Fruit fly (Drosophila melanogaster) whole organism, embryonic: ENCODE measurements around the gene Tmep.

Experiments used
- Antp ChIP-seq: fragments of 200-800 bp; sonication (Bioruptor generic); optimal IDR thresholded peaks from 3 replicates; lab custom pipeline; 2016; ENCODE audit warnings: missing biosample characterization, missing genetic modification characterization
- Atf3 ChIP-seq: fragments of 200-800 bp; sonication (Bioruptor generic); optimal IDR thresholded peaks from 3 replicates; lab custom pipeline; 2016; ENCODE audit warnings: missing biosample characterization, missing genetic modification characterization
- Bgb ChIP-seq: fragments of 200-800 bp; sonication (Bioruptor generic); IDR thresholded peaks from 2 replicates; pipeline ENCODE4 v1.3.6; 2022; ENCODE audit warnings: missing biosample characterization, missing genetic modification characterization; ENCODE audit not compliant: partially characterized antibody
- CG10654 ChIP-seq: fragments of 200-800 bp; sonication (Bioruptor generic); optimal IDR thresholded peaks from 2 replicates; lab custom pipeline; 2016; ENCODE audit warnings: missing biosample characterization, missing genetic modification characterization
- CG11247 ChIP-seq: fragments of 200-800 bp; sonication (Bioruptor generic); IDR thresholded peaks from 2 replicates; pipeline ENCODE4 v1.3.6; 2022; ENCODE audit warnings: missing biosample characterization, missing genetic modification characterization
- CG11456 ChIP-seq: fragments of 200-800 bp; sonication (Bioruptor generic); IDR thresholded peaks from 3 replicates; pipeline ENCODE4 v1.3.6; 2022; ENCODE audit warnings: missing biosample characterization, missing genetic modification characterization
- CG11723 ChIP-seq: fragments of 200-800 bp; sonication (Bioruptor generic); optimal IDR thresholded peaks from 2 replicates; lab custom pipeline; 2017; ENCODE audit warnings: missing biosample characterization, mild to moderate bottlenecking, missing genetic modification characterization
- CG12659 ChIP-seq: fragments of 200-800 bp; sonication (Bioruptor generic); optimal IDR thresholded peaks from 3 replicates; lab custom pipeline; 2017; ENCODE audit warnings: mild to moderate bottlenecking, missing biosample characterization, missing genetic modification reagents, missing genetic modification characterization
- CG1529 ChIP-seq: fragments of 200-800 bp; sonication (Bioruptor generic); optimal IDR thresholded peaks from 3 replicates; lab custom pipeline; 2018; ENCODE audit warnings: missing biosample characterization, missing genetic modification characterization
- CG15514 ChIP-seq: fragments of 200-800 bp; sonication (Bioruptor generic); optimal IDR thresholded peaks from 3 replicates; lab custom pipeline; 2017; ENCODE audit warnings: missing biosample characterization, missing genetic modification characterization, mild to moderate bottlenecking, moderate library complexity, missing genetic modification reagents
- CG17186 ChIP-seq: fragments of 200-800 bp; sonication (Bioruptor generic); optimal IDR thresholded peaks from 3 replicates; lab custom pipeline; 2017; ENCODE audit warnings: missing biosample characterization, missing genetic modification reagents, missing genetic modification characterization
- CG17328 ChIP-seq: fragments of 200-800 bp; sonication (Bioruptor generic); IDR thresholded peaks from 2 replicates; pipeline ENCODE4 v1.3.6; 2022; ENCODE audit warnings: missing biosample characterization, missing genetic modification characterization
- CG18619 ChIP-seq: fragments of 200-800 bp; sonication (Bioruptor generic); optimal IDR thresholded peaks from 3 replicates; lab custom pipeline; 2017; ENCODE audit warnings: missing biosample characterization, mild to moderate bottlenecking, missing genetic modification characterization
- CG2120 ChIP-seq: fragments of 200-800 bp; sonication (Bioruptor generic); optimal IDR thresholded peaks from 3 replicates; lab custom pipeline; 2016; ENCODE audit warnings: missing biosample characterization, missing genetic modification characterization
- CG2678 ChIP-seq: fragments of 200-800 bp; sonication (Bioruptor generic); optimal IDR thresholded peaks from 3 replicates; lab custom pipeline; 2019; ENCODE audit warnings: missing biosample characterization, mild to moderate bottlenecking, missing genetic modification characterization, moderate library complexity
- CG33557 ChIP-seq: fragments of 200-800 bp; sonication (Bioruptor generic); optimal IDR thresholded peaks from 2 replicates; lab custom pipeline; 2019; ENCODE audit warnings: missing biosample characterization, mild to moderate bottlenecking, missing genetic modification characterization, moderate library complexity
- CG34224 ChIP-seq: fragments of 200-800 bp; sonication (Bioruptor generic); IDR thresholded peaks from 3 replicates; pipeline ENCODE4 v1.3.6; 2022; ENCODE audit warnings: missing biosample characterization, missing genetic modification characterization; ENCODE audit not compliant: partially characterized antibody
- CG4617 ChIP-seq: fragments of 200-800 bp; sonication (Bioruptor generic); optimal IDR thresholded peaks from 3 replicates; lab custom pipeline; 2016; ENCODE audit warnings: missing biosample characterization, missing genetic modification characterization, borderline replicate concordance
- CG8290 ChIP-seq, 3 experiments: fragments of 200-800 bp; sonication (Bioruptor generic); optimal IDR thresholded peaks; 2 replicates each; lab custom pipeline; 2016 to 2019; ENCODE audit warnings: missing biosample characterization in 3 of 3, missing genetic modification characterization in 3 of 3, mild to moderate bottlenecking in 2 of 3, moderate library complexity in 1 of 3
- Dbx ChIP-seq: fragments of 200-800 bp; sonication (Bioruptor generic); IDR thresholded peaks from 3 replicates; pipeline ENCODE4 v1.3.6; 2022; ENCODE audit warnings: missing biosample characterization, missing genetic modification characterization
- H15 ChIP-seq: fragments of 200-800 bp; sonication (Bioruptor generic); IDR thresholded peaks from 3 replicates; pipeline ENCODE4 v1.3.6; 2022; ENCODE audit warnings: missing biosample characterization, missing genetic modification characterization
- HLH54F ChIP-seq: fragments of 200-800 bp; sonication (Bioruptor generic); optimal IDR thresholded peaks from 3 replicates; lab custom pipeline; 2016; ENCODE audit warnings: missing biosample characterization, missing genetic modification characterization
- HmgZ ChIP-seq: fragments of 200-800 bp; sonication (Bioruptor generic); optimal IDR thresholded peaks from 2 replicates; lab custom pipeline; 2018; ENCODE audit warnings: missing biosample characterization, mild to moderate bottlenecking, missing genetic modification characterization
- Kr ChIP-seq: fragments of 200-800 bp; sonication (Bioruptor generic); optimal IDR thresholded peaks from 2 replicates; lab custom pipeline; 2017; ENCODE audit warnings: missing biosample characterization, mild to moderate bottlenecking, missing genetic modification characterization
- NFAT ChIP-seq: fragments of 200-800 bp; sonication (Bioruptor generic); IDR thresholded peaks from 2 replicates; pipeline ENCODE4 v1.3.6; 2022; ENCODE audit warnings: missing biosample characterization, missing genetic modification characterization
- Nf-YA ChIP-seq: fragments of 200-800 bp; sonication (Bioruptor generic); IDR thresholded peaks from 2 replicates; pipeline ENCODE4 v1.3.6; 2022; ENCODE audit warnings: missing biosample characterization, missing genetic modification characterization
- Side ChIP-seq: fragments of 200-800 bp; sonication (Bioruptor generic); optimal IDR thresholded peaks from 2 replicates; lab custom pipeline; 2016; ENCODE audit warnings: missing biosample characterization, missing genetic modification characterization
- Sin3A ChIP-seq: fragments of >200 bp; optimal IDR thresholded peaks from 2 replicates; lab custom pipeline; 2018
- Tbp ChIP-seq: fragments of >200 bp; optimal IDR thresholded peaks from 2 replicates; lab custom pipeline; 2018; ENCODE audit warnings: missing biosample characterization, missing genetic modification characterization
- ato ChIP-seq: fragments of 200-800 bp; sonication (Bioruptor generic); IDR thresholded peaks from 2 replicates; pipeline ENCODE4 v1.3.6; 2022; ENCODE audit warnings: missing biosample characterization, missing genetic modification characterization; ENCODE audit not compliant: partially characterized antibody
- cas ChIP-seq: fragments of 200-800 bp; sonication (Bioruptor generic); IDR thresholded peaks from 2 replicates; pipeline ENCODE4 v1.3.6; 2022; ENCODE audit warnings: missing biosample characterization, missing genetic modification characterization
- cg ChIP-seq: fragments of 200-800 bp; sonication (Bioruptor generic); optimal IDR thresholded peaks from 3 replicates; lab custom pipeline; 2019; ENCODE audit warnings: missing biosample characterization, mild to moderate bottlenecking, missing genetic modification characterization, moderate library complexity
- chif ChIP-seq, 2 experiments: fragments of 200-800 bp; sonication (Bioruptor generic); optimal IDR thresholded peaks; 3 replicates each; lab custom pipeline; 2016; ENCODE audit warnings: missing biosample characterization in 2 of 2, missing genetic modification characterization in 2 of 2
- croc ChIP-seq: fragments of 200-800 bp; sonication (Bioruptor generic); conservative IDR thresholded peaks from 3 replicates; pipeline ENCODE4 v1.3.6; 2022; ENCODE audit warnings: missing biosample characterization, missing genetic modification characterization
- esg ChIP-seq: fragments of 200-800 bp; sonication (Bioruptor generic); conservative IDR thresholded peaks from 2 replicates; pipeline ENCODE4 v1.3.6; 2022; ENCODE audit warnings: missing biosample characterization, missing genetic modification characterization
- gcm ChIP-seq: fragments of 200-800 bp; sonication (Bioruptor generic); optimal IDR thresholded peaks from 2 replicates; lab custom pipeline; 2019; ENCODE audit warnings: missing biosample characterization, mild to moderate bottlenecking, missing genetic modification characterization, moderate library complexity
- jumu ChIP-seq: fragments of 200-800 bp; sonication (Bioruptor generic); optimal IDR thresholded peaks from 3 replicates; lab custom pipeline; 2016; ENCODE audit warnings: missing biosample characterization, missing genetic modification characterization
- kay ChIP-seq: fragments of 200-800 bp; sonication (Bioruptor generic); optimal IDR thresholded peaks from 2 replicates; lab custom pipeline; 2016; ENCODE audit warnings: missing biosample characterization, missing genetic modification characterization
- kni ChIP-seq: fragments of 200-800 bp; sonication (Bioruptor generic); optimal IDR thresholded peaks from 3 replicates; lab custom pipeline; 2017; ENCODE audit warnings: mild to moderate bottlenecking, missing biosample characterization, missing genetic modification reagents, missing genetic modification characterization
- mirr ChIP-seq: fragments of 200-800 bp; sonication (Bioruptor generic); optimal IDR thresholded peaks from 3 replicates; lab custom pipeline; 2018; ENCODE audit warnings: missing biosample characterization, mild to moderate bottlenecking, missing genetic modification characterization
- psq ChIP-seq: fragments of 200-800 bp; sonication (Bioruptor generic); optimal IDR thresholded peaks from 2 replicates; lab custom pipeline; 2017; ENCODE audit warnings: missing biosample characterization, missing genetic modification characterization
- schlank ChIP-seq: fragments of 200-800 bp; sonication (Bioruptor generic); optimal IDR thresholded peaks from 2 replicates; lab custom pipeline; 2018; ENCODE audit warnings: missing biosample characterization, mild to moderate bottlenecking, missing genetic modification characterization
- seq ChIP-seq: fragments of 200-800 bp; sonication (Bioruptor generic); IDR thresholded peaks from 2 replicates; pipeline ENCODE4 v1.3.6; 2022; ENCODE audit warnings: missing biosample characterization, missing genetic modification characterization
- stc ChIP-seq: fragments of 200-800 bp; sonication (Bioruptor generic); IDR thresholded peaks from 2 replicates; pipeline ENCODE4 v1.3.6; 2022; ENCODE audit warnings: missing biosample characterization, missing genetic modification characterization
- trh ChIP-seq: fragments of 200-800 bp; sonication (Bioruptor generic); optimal IDR thresholded peaks from 2 replicates; lab custom pipeline; 2016; ENCODE audit warnings: missing biosample characterization, missing genetic modification characterization
- ttk ChIP-seq: fragments of 200-800 bp; sonication (Bioruptor generic); IDR thresholded peaks from 2 replicates; pipeline ENCODE4 v2.1.2; 2022; ENCODE audit warnings: missing biosample characterization, missing genetic modification characterization
- unpg ChIP-seq: fragments of 200-800 bp; sonication (Bioruptor generic); optimal IDR thresholded peaks from 3 replicates; lab custom pipeline; 2018; ENCODE audit warnings: missing biosample characterization, mild to moderate bottlenecking, missing genetic modification characterization, moderate library complexity
- vfl ChIP-seq: fragments of 200-800 bp; sonication (Bioruptor generic); optimal IDR thresholded peaks from 2 replicates; lab custom pipeline; 2016; ENCODE audit warnings: missing biosample characterization, missing genetic modification characterization
- vnd ChIP-seq: fragments of 200-800 bp; sonication (Bioruptor generic); IDR thresholded peaks from 3 replicates; pipeline ENCODE4 v1.3.6; 2022; ENCODE audit warnings: missing biosample characterization, missing genetic modification characterization; ENCODE audit not compliant: partially characterized antibody

The Tmep gene

DNA sequence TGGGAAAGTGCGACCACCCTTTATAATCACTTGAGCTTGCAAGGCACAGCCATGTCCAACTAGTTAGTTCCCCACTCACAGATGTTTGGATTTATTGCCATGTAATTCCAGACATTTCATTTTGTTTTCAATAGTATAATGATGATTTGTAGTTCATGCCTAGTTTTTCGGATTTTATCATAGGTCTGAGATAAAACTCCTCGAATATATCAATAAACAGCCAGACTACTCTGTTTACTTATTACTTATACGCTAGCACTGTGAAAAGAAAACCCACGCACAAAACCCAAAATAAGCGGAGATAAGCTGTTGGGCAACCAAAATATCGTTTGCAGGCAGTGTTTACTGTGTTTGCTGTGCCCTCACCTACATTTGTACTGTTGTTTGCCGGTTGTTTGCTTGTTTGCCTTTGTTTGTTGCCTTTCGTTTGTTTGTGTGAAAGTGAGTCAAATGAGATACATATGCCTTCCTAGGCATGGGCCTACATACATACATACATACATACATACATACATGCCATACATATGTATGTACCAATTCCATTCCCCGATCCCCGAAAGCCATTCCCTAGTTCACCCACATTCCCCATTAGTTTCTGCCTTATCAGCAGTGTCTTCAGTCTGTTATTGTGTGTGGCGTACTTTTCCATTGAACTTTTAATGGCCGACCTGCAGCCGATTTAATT is 10.3 kb downstream of the Tmep start (continued):
- TF ChIP-seq Dbx (no peak), HmgZ (peak; percentile 62), CG17328 (peak; percentile 70; the same call in 1 of the 2 replicates), CG11247 (GFP tag; lab: Robert Waterston, UW) (no peak), ato (GFP tag; lab: Robert Waterston, UW) (no peak), cas (GFP tag; lab: Robert Waterston, UW) (no peak), Tbp (no peak), croc (GFP tag; lab: Robert Waterston, UW) (peak; percentile 45), Kr (GFP tag; lab: Kevin White, UChicago) (peak; percentile 93), ttk (GFP tag; lab: Robert Waterston, UW) (0 out of 2 replicates have a peak, but pooled peaks have one; percentile 17), seq (GFP tag; lab: Robert Waterston, UW) (peak; percentile 7; the same call in 1 of the 2 replicates), kay (peak; percentile 41), schlank (tag; lab: Kevin White, UChicago) (no peak), unpg (GFP tag; lab: Kevin White, UChicago) (peak; percentile 60), CG17186 (GFP tag; lab: Kevin White, UChicago) (peak; percentile 75), vnd (no peak), CG15514 (GFP tag; lab: Kevin White, UChicago) (peak; percentile 36), CG33557 (peak; percentile 88), CG4617 (peak; percentile 29), Antp (GFP tag; lab: Kevin White, UChicago) (peak; percentile 68), HLH54F (GFP tag; lab: Kevin White, UChicago) (peak; percentile 2), psq (peak; percentile 55), Atf3 (GFP tag; lab: Kevin White, UChicago) (peak; percentile 7), CG10654 (GFP tag; lab: Kevin White, UChicago) (peak; percentile 73), Side (GFP tag; lab: Kevin White, UChicago) (peak; percentile 67), CG34224 (no peak), CG8290 (GFP tag; optimal IDR thresholded peaks at IDR 0.05; lab: Kevin White, UChicago) (peak; percentile 88), CG8290 (tag; optimal IDR thresholded peaks at IDR 0.05; lab: Kevin White, UChicago) (peak; percentile 60 to 91), jumu (GFP tag; lab: Kevin White, UChicago) (peak; percentile 18), gcm (GFP tag; lab: Kevin White, UChicago) (peak; percentile 69), cg (GFP tag; lab: Kevin White, UChicago) (peak; percentile 73), CG11723 (GFP tag; lab: Kevin White, UChicago) (peak; percentile 54), CG2678 (tag; lab: Kevin White, UChicago) (peak; percentile 80), CG11456 (GFP tag; lab: Robert Waterston, UW) (no peak), CG2120 (GFP tag; lab: Kevin White, UChicago) (peak; percentile 54), NFAT (peak; percentile 67), H15 (GFP tag; lab: Robert Waterston, UW) (no peak), CG18619 (GFP tag; lab: Kevin White, UChicago) (peak; percentile 60), kni (GFP tag; lab: Kevin White, UChicago) (peak; percentile 97), Sin3A (lab: Kevin White, UChicago) (no peak), stc (peak; percentile 66), CG12659 (GFP tag; lab: Kevin White, UChicago) (peak; percentile 44), vfl (GFP tag; lab: Kevin White, UChicago) (no peak), Nf-YA (GFP tag; lab: Robert Waterston, UW) (peak; percentile 57; the same call in 1 of the 2 replicates), Bgb (GFP tag; lab: Robert Waterston, UW) (no peak), esg (GFP tag; lab: Robert Waterston, UW) (no peak; the same call in 1 of the 2 replicates), chif (GFP tag; optimal IDR thresholded peaks at IDR 0.05; lab: Kevin White, UChicago) (peak in 1 of 2 experiments; percentile 58), trh (GFP tag; lab: Kevin White, UChicago) (peak; percentile 54), CG1529 (GFP tag; lab: Kevin White, UChicago) (peak; percentile 81), mirr (peak; percentile 63)
